Worm (Caenorhabditis elegans) whole organism, L1 larva: ENCODE results near the gene Y73B6BL.23.

Source experiments
- ama-1 ChIP-seq: fragments of 150-350 bp; optimal IDR thresholded peaks from 2 replicates; lab custom pipeline; 2014
- dsc-1 ChIP-seq: sonication (generic microtip); optimal IDR thresholded peaks from 2 replicates; lab custom pipeline; 2016; ENCODE audit warnings: mild to moderate bottlenecking, missing genetic modification characterization, missing compliant biosample characterization
- lin-13 ChIP-seq: fragments of 150-350 bp; optimal IDR thresholded peaks from 2 replicates; lab custom pipeline; 2014; ENCODE audit warnings: missing biosample characterization, missing genetic modification reagents, missing genetic modification characterization
- nhr-28 ChIP-seq: fragments of 150-350 bp; optimal IDR thresholded peaks from 2 replicates; lab custom pipeline; 2014; ENCODE audit warnings: missing biosample characterization, missing genetic modification characterization
- pag-3 ChIP-seq: sonication (generic microtip); optimal IDR thresholded peaks from 2 replicates; lab custom pipeline; 2017; ENCODE audit warnings: missing genetic modification characterization, mild to moderate bottlenecking, missing compliant biosample characterization, antibody characterized with exemption, borderline replicate concordance; ENCODE audit not compliant: insufficient read depth
- unc-30 ChIP-seq: sonication (generic microtip); optimal IDR thresholded peaks from 2 replicates; lab custom pipeline; 2017; ENCODE audit warnings: missing biosample characterization, missing genetic modification characterization

DNA sequence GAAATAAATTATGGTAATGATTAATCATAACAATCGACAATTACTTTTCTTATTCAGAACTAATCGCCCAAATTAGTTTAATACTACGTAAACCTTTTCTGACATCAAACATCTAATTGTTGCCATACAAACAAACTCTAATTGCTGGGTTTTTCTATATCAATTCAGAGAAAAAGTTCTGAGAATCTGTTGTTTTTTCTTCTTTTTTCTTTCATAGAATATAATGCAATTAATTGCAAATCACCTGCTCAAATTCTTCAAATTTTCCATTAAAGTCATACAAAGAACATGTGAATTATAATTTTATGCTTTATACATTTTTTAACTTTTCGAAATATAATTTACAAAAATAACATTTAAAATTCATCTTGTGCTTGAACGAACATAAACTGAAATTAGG lies 15.5 kb downstream of the Y73B6BL.23 start:
- TF ChIP-seq pag-3 (tag; lab: Kevin White, UChicago) (no peak), dsc-1 (tag; lab: Kevin White, UChicago) (no peak), nhr-28 (tag; lab: Kevin White, UChicago) (no peak), ama-1 (lab: Kevin White, UChicago) (no peak), lin-13 (GFP tag; lab: Kevin White, UChicago) (no peak), unc-30 (no peak)
